Fruit fly (Drosophila melanogaster) whole organism, prepupa: ENCODE data around the gene Rdh.

Source experiments
- CG1621 ChIP-seq: fragments of 200-800 bp; sonication (Bioruptor generic); optimal IDR thresholded peaks from 3 replicates; lab custom pipeline; 2018; ENCODE audit warnings: missing biosample characterization, mild to moderate bottlenecking, missing genetic modification characterization
- CG6163 ChIP-seq: fragments of 200-800 bp; sonication (Bioruptor generic); IDR thresholded peaks from 3 replicates; pipeline ENCODE4 v1.3.6; 2022; ENCODE audit warnings: missing biosample characterization, missing genetic modification characterization
- CG6276 ChIP-seq: fragments of 200-800 bp; sonication (Bioruptor generic); optimal IDR thresholded peaks from 2 replicates; lab custom pipeline; 2017; ENCODE audit warnings: missing biosample characterization, mild to moderate bottlenecking, missing genetic modification characterization
- Eip93F ChIP-seq: fragments of 200-800 bp; sonication (Bioruptor generic); optimal IDR thresholded peaks from 2 replicates; lab custom pipeline; 2016; ENCODE audit warnings: missing biosample characterization, mild to moderate bottlenecking, missing genetic modification characterization
- Gug ChIP-seq: fragments of 200-800 bp; sonication (Bioruptor generic); IDR thresholded peaks from 2 replicates; pipeline ENCODE4 v1.3.6; 2022; ENCODE audit warnings: missing biosample characterization, missing genetic modification characterization
- dsx ChIP-seq: fragments of 200-800 bp; optimal IDR thresholded peaks from 3 replicates; lab custom pipeline; 2019; ENCODE audit warnings: missing biosample characterization, mild to moderate bottlenecking, missing genetic modification characterization, moderate library complexity; ENCODE audit not compliant: poor library complexity, severe bottlenecking
- pdm3 ChIP-seq: fragments of 200-800 bp; sonication (Bioruptor generic); optimal IDR thresholded peaks from 3 replicates; lab custom pipeline; 2016; ENCODE audit warnings: missing biosample characterization, missing genetic modification characterization
- topi ChIP-seq: fragments of 200-800 bp; sonication (Bioruptor generic); optimal IDR thresholded peaks from 3 replicates; lab custom pipeline; 2016; ENCODE audit warnings: missing biosample characterization, missing genetic modification characterization

DNA sequence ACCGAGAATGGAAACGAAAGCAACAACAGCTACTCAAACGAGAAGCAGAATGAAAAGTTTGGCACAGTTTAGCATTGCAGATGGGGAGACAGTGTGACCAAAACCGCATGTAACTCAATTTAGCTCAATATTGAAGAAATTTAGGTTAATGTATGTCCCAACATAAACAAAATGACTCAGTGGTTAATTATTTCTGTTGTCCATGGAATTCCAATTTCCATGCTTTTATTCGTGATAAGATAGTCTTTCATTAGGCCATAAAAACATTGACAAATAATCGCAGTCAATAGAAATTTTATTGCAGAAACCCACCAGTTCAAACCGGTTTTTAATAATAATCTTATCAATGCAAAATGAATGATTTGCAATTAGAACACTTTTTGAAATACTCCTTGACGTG, 23.4 kb upstream of the Rdh start:
- no peak for TF ChIP-seq CG1621 (tag; lab: Kevin White, UChicago)
- no peak for TF ChIP-seq dsx
- peak; percentile 17 for TF ChIP-seq topi (GFP tag; lab: Kevin White, UChicago)
- no peak for TF ChIP-seq Gug (GFP tag; lab: Robert Waterston, UW)
- TF ChIP-seq pdm3 (GFP tag; lab: Kevin White, UChicago), result no peak
- TF ChIP-seq CG6276 (GFP tag; lab: Kevin White, UChicago), result peak; percentile 7
- peak; percentile 40 for TF ChIP-seq Eip93F (GFP tag; lab: Kevin White, UChicago)
- no peak for TF ChIP-seq CG6163 (GFP tag; lab: Robert Waterston, UW)
